Fruit fly (Drosophila melanogaster): ENCODE data around the gene jp.

The jp gene

dm6 chr2L:9498185-9498984 lies 68.2 kb downstream of the jp start (continued):
- TF ChIP-seq Dp (GFP tag; optimal IDR thresholded peaks at IDR 0.05) (no peak), sima (GFP tag; optimal IDR thresholded peaks at IDR 0.05) (no peak), H2.0 (GFP tag; IDR thresholded peaks at IDR 0.05) (peak; percentile 68), Mad (GFP tag; optimal IDR thresholded peaks at IDR 0.05) (no peak), Neu2 (GFP tag; optimal IDR thresholded peaks at IDR 0.05; ENCODE audit: borderline replicate concordance) (no peak), pan (optimal IDR thresholded peaks at IDR 0.05) (no peak), pan (GFP tag; optimal IDR thresholded peaks at IDR 0.05 in 1 of 2, IDR thresholded peaks at IDR 0.05 in 1 of 2) (peak in 1 of 2 experiments; percentile 79), CG6854 (GFP tag; optimal IDR thresholded peaks at IDR 0.05) (no peak), Adf1 (GFP tag; IDR thresholded peaks at IDR 0.05) (peak; percentile 24; the same call in 1 of the 2 replicates), ara (GFP tag; IDR thresholded peaks at IDR 0.05) (peak; percentile 73), knrl (GFP tag; IDR thresholded peaks at IDR 0.05; ENCODE audit: partially characterized antibody) (no peak), CG8359 (GFP tag; optimal IDR thresholded peaks at IDR 0.05; ENCODE audit: borderline replicate concordance) (no peak), bcd (GFP tag; optimal IDR thresholded peaks at IDR 0.05) (peak; percentile 68), E2f2 (GFP tag; IDR thresholded peaks at IDR 0.05) (peak; percentile 22; the same call in 1 of the 2 replicates), toy (GFP tag; IDR thresholded peaks at IDR 0.05) (no peak), Drgx (GFP tag; IDR thresholded peaks at IDR 0.05) (peak; percentile 43), Dref (GFP tag; IDR thresholded peaks at IDR 0.05) (no peak), Bteb2 (GFP tag; optimal IDR thresholded peaks at IDR 0.05) (no peak), ham (GFP tag; IDR thresholded peaks at IDR 0.05) (no peak), NFAT (GFP tag; IDR thresholded peaks at IDR 0.05) (no peak), CG10147 (GFP tag; optimal IDR thresholded peaks at IDR 0.05) (peak; percentile 44), pb (GFP tag; optimal IDR thresholded peaks at IDR 0.05) (no peak), Meics (GFP tag; optimal IDR thresholded peaks at IDR 0.05) (peak; percentile 75), CkIIα-i1 (GFP tag; IDR thresholded peaks at IDR 0.05) (no peak), Eip74EF (GFP tag; optimal IDR thresholded peaks at IDR 0.05) (peak in 1 of 2 experiments; percentile 60), CG7928 (GFP tag; optimal IDR thresholded peaks at IDR 0.05) (no peak), croc (GFP tag; conservative IDR thresholded peaks at IDR 0.05) (no peak; the same call in 2 of the 3 replicates), CG4707 (GFP tag; optimal IDR thresholded peaks at IDR 0.05) (no peak), Hand (GFP tag; optimal IDR thresholded peaks at IDR 0.05) (no peak), CG3838 (GFP tag; optimal IDR thresholded peaks at IDR 0.05) (peak; percentile 0), GATAe (GFP tag; conservative IDR thresholded peaks at IDR 0.05) (no peak; the same call in none of the 2 replicates), ranshi (GFP tag; IDR thresholded peaks at IDR 0.05) (peak; percentile 65; the same call in 1 of the 2 replicates), sens-2 (GFP tag; IDR thresholded peaks at IDR 0.05) (no peak), nerfin-2 (GFP tag; IDR thresholded peaks at IDR 0.05; ENCODE audit: partially characterized antibody) (no peak), tin (GFP tag; optimal IDR thresholded peaks at IDR 0.05) (peak; percentile 46), bigmax (GFP tag; optimal IDR thresholded peaks at IDR 0.05) (no peak), Bgb (GFP tag; IDR thresholded peaks at IDR 0.05; ENCODE audit: partially characterized antibody) (no peak), lilli (GFP tag; optimal IDR thresholded peaks at IDR 0.05) (peak; percentile 71), CG9609 (GFP tag; optimal IDR thresholded peaks at IDR 0.05) (peak; percentile 30), CG30020 (tag; optimal IDR thresholded peaks at IDR 0.05) (no peak), CG9727 (GFP tag; optimal IDR thresholded peaks at IDR 0.05) (peak; percentile 77), Fer2 (tag; optimal IDR thresholded peaks at IDR 0.05) (no peak), CG13287 (GFP tag; IDR thresholded peaks at IDR 0.05; ENCODE audit: partially characterized antibody) (no peak), mam (GFP tag; optimal IDR thresholded peaks at IDR 0.05) (peak; percentile 74), CG33213 (GFP tag; optimal IDR thresholded peaks at IDR 0.05) (peak; percentile 32), fru (optimal IDR thresholded peaks at IDR 0.05) (no peak), Lpt (GFP tag; optimal IDR thresholded peaks at IDR 0.05) (no peak), CG4424 (GFP tag; optimal IDR thresholded peaks at IDR 0.05) (peak; percentile 67), ase (GFP tag; IDR thresholded peaks at IDR 0.05) (peak; percentile 24; the same call in 1 of the 3 replicates), CG8089 (GFP tag; optimal IDR thresholded peaks at IDR 0.05) (no peak)

Measured in whole organism, embryonic.